Fruit fly (Drosophila melanogaster): ENCODE measurements around the gene HDAC11.

HDAC11 gene

dm6 chr3R:24813637-24814301 lies 42.3 kb downstream of the HDAC11 start, which contains the start of the genes lili and CG34150 (continued):
- TF ChIP-seq twi (tag; optimal IDR thresholded peaks at IDR 0.05), result peak; percentile 56
- peak; percentile 97 for TF ChIP-seq sens (GFP tag)
- peak; percentile 57 for TF ChIP-seq CG18476 (GFP tag; optimal IDR thresholded peaks at IDR 0.05)
- peak; percentile 80; the same call in 1 of the 2 replicates for TF ChIP-seq Atf6 (GFP tag; IDR thresholded peaks at IDR 0.05)
- TF ChIP-seq CG2202 (tag; optimal IDR thresholded peaks at IDR 0.05), result peak; percentile 32
- no peak for TF ChIP-seq CG43689 (GFP tag; IDR thresholded peaks at IDR 0.05)
- TF ChIP-seq pita (GFP tag; optimal IDR thresholded peaks at IDR 0.05), result no peak
- TF ChIP-seq ERR (GFP tag; optimal IDR thresholded peaks at IDR 0.05), result peak; percentile 62
- peak; percentile 66 for TF ChIP-seq CG7271 (tag; optimal IDR thresholded peaks at IDR 0.05)
- TF ChIP-seq knrl (GFP tag; IDR thresholded peaks at IDR 0.05; ENCODE audit: partially characterized antibody), result peak; percentile 85
- TF ChIP-seq CG2678 (tag; optimal IDR thresholded peaks at IDR 0.05), result peak; percentile 81
- TF ChIP-seq Asciz (GFP tag; optimal IDR thresholded peaks at IDR 0.05), result peak; percentile 55
- peak; percentile 78 for TF ChIP-seq Rfx (GFP tag; IDR thresholded peaks at IDR 0.05)
- peak; percentile 90 for TF ChIP-seq row (GFP tag; IDR thresholded peaks at IDR 0.05)
- TF ChIP-seq CG33213 (GFP tag; optimal IDR thresholded peaks at IDR 0.05), result peak; percentile 54
- peak; percentile 47 for TF ChIP-seq onecut (GFP tag; IDR thresholded peaks at IDR 0.05)
- peak; percentile 80 for TF ChIP-seq CG12659 (GFP tag; optimal IDR thresholded peaks at IDR 0.05)
- TF ChIP-seq CG4360 (GFP tag; IDR thresholded peaks at IDR 0.05), result no peak
- peak; percentile 81 for TF ChIP-seq CG17829 (tag; optimal IDR thresholded peaks at IDR 0.05)
- peak; percentile 19 for TF ChIP-seq hkb (optimal IDR thresholded peaks at IDR 0.05)
- TF ChIP-seq hkb (GFP tag; IDR thresholded peaks at IDR 0.05), result peak; percentile 69
- TF ChIP-seq crc (GFP tag; optimal IDR thresholded peaks at IDR 0.05), result peak; percentile 32
- TF ChIP-seq CG32772 (GFP tag; IDR thresholded peaks at IDR 0.05), result peak; percentile 73
- TF ChIP-seq CG10274 (GFP tag; optimal IDR thresholded peaks at IDR 0.05), result no peak
- TF ChIP-seq CG17612 (GFP tag; IDR thresholded peaks at IDR 0.05), result 0 out of 2 replicates have a peak, but pooled peaks have one; percentile 36
- peak; percentile 69 for TF ChIP-seq CG9609 (GFP tag; optimal IDR thresholded peaks at IDR 0.05)
- TF ChIP-seq chif (GFP tag; optimal IDR thresholded peaks at IDR 0.05), result peak; percentile 52 to 74
- 0 out of 3 replicates have a peak, but pooled peaks have one; percentile 31 for TF ChIP-seq CG3726 (GFP tag; IDR thresholded peaks at IDR 0.05)
- peak; percentile 60; the same call in 1 of the 3 replicates for TF ChIP-seq CG11560 (tag; IDR thresholded peaks at IDR 0.05)
- TF ChIP-seq Dref (GFP tag; IDR thresholded peaks at IDR 0.05), result peak; percentile 74
- TF ChIP-seq CG7357 (GFP tag; IDR thresholded peaks at IDR 0.05), result peak; percentile 44; the same call in 1 of the 3 replicates
- peak; percentile 22 for TF ChIP-seq da (GFP tag; optimal IDR thresholded peaks at IDR 0.05)
- no peak for TF ChIP-seq Usf (GFP tag; optimal IDR thresholded peaks at IDR 0.05)
- peak; percentile 64 for TF ChIP-seq HLH3B (GFP tag; IDR thresholded peaks at IDR 0.05)
- TF ChIP-seq hbn (GFP tag; IDR thresholded peaks at IDR 0.05; ENCODE audit: partially characterized antibody), result peak; percentile 75
- TF ChIP-seq grn (GFP tag; optimal IDR thresholded peaks at IDR 0.05), result no peak
- TF ChIP-seq BtbVII (GFP tag; optimal IDR thresholded peaks at IDR 0.05), result peak; percentile 29
- peak; percentile 15 for TF ChIP-seq CG6254 (GFP tag; optimal IDR thresholded peaks at IDR 0.05)
- no peak for TF ChIP-seq CG11696 (GFP tag; IDR thresholded peaks at IDR 0.05)
- peak; percentile 46 for TF ChIP-seq CG9797 (GFP tag; optimal IDR thresholded peaks at IDR 0.05)
- no peak for TF ChIP-seq Rx (GFP tag; IDR thresholded peaks at IDR 0.05)
- peak; percentile 7 for TF ChIP-seq CG16815 (GFP tag; optimal IDR thresholded peaks at IDR 0.05)
